Worm (Caenorhabditis elegans): Measurements from ENCODE around the gene T01G1.2.

The T01G1.2 gene

ce11 chrIV:11350809-11351208 is 3.4 kb upstream of the T01G1.2 start:
- TF ChIP-seq aha-1 (tag) (peak; percentile 67), ZK546.5 (tag; optimal IDR thresholded peaks at IDR 0.05) (no peak), ZK337.2 (GFP tag; IDR thresholded peaks at IDR 0.05) (peak; percentile 60; the same call in 1 of the 2 replicates), lin-13 (GFP tag; optimal IDR thresholded peaks at IDR 0.05) (no peak), nhr-11 (tag; optimal IDR thresholded peaks at IDR 0.05) (peak; percentile 61)

DNA sequence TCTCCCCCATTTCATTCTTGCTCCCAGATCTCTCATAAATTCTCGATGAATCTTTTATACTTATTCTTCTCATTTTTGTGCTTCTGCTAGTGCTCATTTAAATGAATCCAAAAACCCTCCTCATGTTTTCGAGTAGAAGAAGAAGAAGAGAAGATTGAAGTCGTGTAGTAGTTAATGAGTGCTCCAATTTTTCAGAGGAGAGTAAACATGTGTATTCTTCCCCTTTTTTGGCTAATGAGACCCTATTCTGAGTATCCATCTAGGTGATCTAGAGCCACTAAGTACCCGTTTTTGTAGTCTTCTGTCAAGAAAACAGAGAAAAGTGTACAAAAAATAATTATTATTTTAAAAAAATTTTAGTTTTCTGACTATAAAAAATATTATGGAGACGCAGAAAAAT is 2.6 kb upstream of the T01G1.2 start:
- no peak for TF ChIP-seq dve-1 (tag; optimal IDR thresholded peaks at IDR 0.05; ENCODE audit: insufficient read depth)
- TF ChIP-seq spr-1 (tag; optimal IDR thresholded peaks at IDR 0.05) = no peak
- no peak for TF ChIP-seq snpc-1.2 (GFP tag; IDR thresholded peaks at IDR 0.05)
- TF ChIP-seq ceh-32 (tag; optimal IDR thresholded peaks at IDR 0.05; ENCODE audit: poor library complexity) = no peak
- TF ChIP-seq zip-11 (GFP tag; IDR thresholded peaks at IDR 0.05) = no peak
- TF ChIP-seq fkh-10 (GFP tag; optimal IDR thresholded peaks at IDR 0.05) = no peak
- no peak for TF ChIP-seq ztf-7 (tag; optimal IDR thresholded peaks at IDR 0.05)
- no peak for TF ChIP-seq F26F4.8 (GFP tag; conservative IDR thresholded peaks at IDR 0.05)
- no peak for TF ChIP-seq duxl-1 (tag; optimal IDR thresholded peaks at IDR 0.05; ENCODE audit: poor library complexity)
- TF ChIP-seq dpl-1 (GFP tag; optimal IDR thresholded peaks at IDR 0.05) = no peak

DNA sequence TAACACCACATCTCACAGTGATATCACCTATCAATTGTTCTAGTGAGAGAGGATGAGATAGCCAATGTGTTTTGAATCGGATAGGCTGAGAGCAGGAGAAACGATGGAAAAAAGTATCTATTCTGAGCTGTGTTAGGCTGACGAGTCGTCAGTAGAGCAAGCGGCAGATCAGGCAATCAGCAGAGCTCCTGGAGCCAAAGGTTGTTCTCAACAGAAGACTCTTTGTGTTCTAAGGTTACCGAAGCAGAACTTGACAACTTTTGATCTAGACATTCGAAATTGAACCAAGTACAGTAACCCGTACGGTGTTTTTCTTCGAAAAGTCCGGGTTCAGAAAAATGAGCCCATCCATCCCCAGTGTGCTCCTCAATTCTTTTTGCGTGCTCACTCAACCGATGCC is 1.4 kb upstream of the T01G1.2 start:
- no peak for TF ChIP-seq R02D3.7 (tag; optimal IDR thresholded peaks at IDR 0.05)
- no peak for TF ChIP-seq nhr-28 (tag; optimal IDR thresholded peaks at IDR 0.05)
- TF ChIP-seq unc-62 (GFP tag; optimal IDR thresholded peaks at IDR 0.05 in 1 of 2) = peak in 1 of 2 experiments; percentile 98
- no peak for TF ChIP-seq unc-62 (tag; optimal IDR thresholded peaks at IDR 0.05)
- peak; percentile 24; the same call in 1 of the 2 replicates for TF ChIP-seq hmg-1.1 (GFP tag; IDR thresholded peaks at IDR 0.05)
- TF ChIP-seq nhr-77 (tag; optimal IDR thresholded peaks at IDR 0.05) = no peak
- no peak for TF ChIP-seq ceh-20 (GFP tag; IDR thresholded peaks at IDR 0.05)
- no peak for TF ChIP-seq mdt-29 (GFP tag; IDR thresholded peaks at IDR 0.05)
- TF ChIP-seq spr-3 (GFP tag; optimal IDR thresholded peaks at IDR 0.05) = no peak
- no peak for TF ChIP-seq madf-5 (GFP tag; IDR thresholded peaks at IDR 0.05)
- TF ChIP-seq Y105C5A.15 (GFP tag; IDR thresholded peaks at IDR 0.05) = no peak
- no peak for TF ChIP-seq nhr-111 (GFP tag; optimal IDR thresholded peaks at IDR 0.05)
- 0 out of 2 replicates have a peak, but pooled peaks have one; percentile 5 for TF ChIP-seq set-16 (GFP tag; IDR thresholded peaks at IDR 0.05)
- no peak for TF ChIP-seq nhr-41 (GFP tag; IDR thresholded peaks at IDR 0.05)
- no peak for TF ChIP-seq saeg-2 (GFP tag; IDR thresholded peaks at IDR 0.05)
- no peak for TF ChIP-seq daf-19 (GFP tag; conservative IDR thresholded peaks at IDR 0.05)
- TF ChIP-seq lin-29 (GFP tag; IDR thresholded peaks at IDR 0.05) = no peak
- TF ChIP-seq skn-1 (tag; optimal IDR thresholded peaks at IDR 0.05) = no peak
- no peak for TF ChIP-seq dmd-8 (GFP tag; IDR thresholded peaks at IDR 0.05)
- TF ChIP-seq vab-7 (GFP tag; IDR thresholded peaks at IDR 0.05) = no peak

- no peak for TF ChIP-seq lsy-2 (tag; optimal IDR thresholded peaks at IDR 0.05)
- TF ChIP-seq ztf-7 (tag; optimal IDR thresholded peaks at IDR 0.05) = no peak
- TF ChIP-seq F44E2.7 (GFP tag; IDR thresholded peaks at IDR 0.05) = no peak
- no peak for TF ChIP-seq hlh-30 (tag; optimal IDR thresholded peaks at IDR 0.05; ENCODE audit: insufficient read depth)
- TF ChIP-seq lim-7 (GFP tag; IDR thresholded peaks at IDR 0.05) = no peak
- TF ChIP-seq dmd-6 (GFP tag; IDR thresholded peaks at IDR 0.05) = no peak
- TF ChIP-seq Y75B8A.6 (GFP tag; IDR thresholded peaks at IDR 0.05) = no peak
- TF ChIP-seq ztf-11 (tag; optimal IDR thresholded peaks at IDR 0.05) = no peak
- TF ChIP-seq mep-1 (tag; optimal IDR thresholded peaks at IDR 0.05) = no peak
- TF ChIP-seq mdl-1 (tag; optimal IDR thresholded peaks at IDR 0.05) = no peak
- TF ChIP-seq lin-38 (GFP tag; IDR thresholded peaks at IDR 0.05) = no peak
- TF ChIP-seq snpc-4 (tag; optimal IDR thresholded peaks at IDR 0.05) = no peak
- no peak for TF ChIP-seq dmd-8 (GFP tag; IDR thresholded peaks at IDR 0.05)
These were observed 5.6 kb downstream of the T01G1.2 start, which contains the start of gene klp-12 for ce11 chrIV:11359769-11360168. TSS of gene klp-12 (minus strand) at chrIV:11359869.

Measured in whole organism, L4 larva.